Fruit fly (Drosophila melanogaster): Measurements from ENCODE around the gene CG13312.

CG13312 gene

DNA sequence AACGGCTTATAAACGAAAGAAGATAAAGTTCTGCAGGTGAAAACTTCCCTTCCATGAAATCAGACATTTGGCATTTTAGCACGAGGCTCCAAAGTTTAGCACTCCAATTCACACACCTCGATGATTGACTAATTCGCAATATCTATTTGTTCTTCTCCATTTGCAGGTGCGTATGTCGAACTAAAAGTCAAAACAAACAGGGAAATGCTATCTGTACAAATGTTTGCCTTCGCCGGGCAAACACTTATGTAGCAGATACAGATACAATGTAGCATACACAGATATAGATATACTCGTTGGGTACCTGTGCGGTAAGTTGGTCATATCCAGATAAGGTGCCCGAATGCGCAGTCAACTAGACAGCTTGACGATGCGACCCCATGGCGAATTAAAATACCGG, 27.9 kb upstream of the CG13312 start (continued):
- TF ChIP-seq Nf-YB (GFP tag; optimal IDR thresholded peaks at IDR 0.05) (no peak), salm (tag; optimal IDR thresholded peaks at IDR 0.05) (no peak), CG16863 (GFP tag; optimal IDR thresholded peaks at IDR 0.05) (no peak), Meics (GFP tag; optimal IDR thresholded peaks at IDR 0.05) (peak; percentile 24), Rx (GFP tag; IDR thresholded peaks at IDR 0.05) (no peak), CG4404 (GFP tag; IDR thresholded peaks at IDR 0.05) (no peak), bsh (GFP tag; optimal IDR thresholded peaks at IDR 0.05) (peak in 1 of 2 experiments; percentile 14), bowl (GFP tag; IDR thresholded peaks at IDR 0.05) (no peak), BtbVII (GFP tag; optimal IDR thresholded peaks at IDR 0.05) (peak; percentile 23), hkb (optimal IDR thresholded peaks at IDR 0.05) (no peak), hkb (GFP tag; IDR thresholded peaks at IDR 0.05) (peak; percentile 45; the same call in 1 of the 2 replicates), CG7556 (GFP tag; optimal IDR thresholded peaks at IDR 0.05) (no peak), gem (tag; optimal IDR thresholded peaks at IDR 0.05) (no peak), wor (GFP tag; IDR thresholded peaks at IDR 0.05) (no peak), CG6683 (GFP tag; optimal IDR thresholded peaks at IDR 0.05) (no peak), MBD-R2 (GFP tag; IDR thresholded peaks at IDR 0.05) (no peak), Spps (tag; optimal IDR thresholded peaks at IDR 0.05) (no peak), CG31224 (GFP tag; IDR thresholded peaks at IDR 0.05) (no peak), Awh (GFP tag; IDR thresholded peaks at IDR 0.05) (no peak), CG30403 (GFP tag; optimal IDR thresholded peaks at IDR 0.05) (no peak), CG8924 (tag; optimal IDR thresholded peaks at IDR 0.05) (peak; percentile 34), dan (GFP tag; IDR thresholded peaks at IDR 0.05) (no peak), CG1233 (GFP tag; optimal IDR thresholded peaks at IDR 0.05) (peak; percentile 39), chn (GFP tag; optimal IDR thresholded peaks at IDR 0.05) (no peak), CG10959 (GFP tag; IDR thresholded peaks at IDR 0.05) (no peak), repo (GFP tag; optimal IDR thresholded peaks at IDR 0.05) (no peak), CG2129 (GFP tag; IDR thresholded peaks at IDR 0.05; ENCODE audit: partially characterized antibody) (no peak), CG7271 (tag; optimal IDR thresholded peaks at IDR 0.05) (no peak), so (GFP tag; IDR thresholded peaks at IDR 0.05) (no peak), CG6854 (GFP tag; optimal IDR thresholded peaks at IDR 0.05) (no peak), CG2120 (GFP tag; optimal IDR thresholded peaks at IDR 0.05) (no peak), schlank (tag; optimal IDR thresholded peaks at IDR 0.05) (no peak), nmo (GFP tag; optimal IDR thresholded peaks at IDR 0.05) (no peak), tna (GFP tag; IDR thresholded peaks at IDR 0.05; ENCODE audit: partially characterized antibody) (no peak), CG18476 (GFP tag; optimal IDR thresholded peaks at IDR 0.05) (no peak), CG4730 (GFP tag; IDR thresholded peaks at IDR 0.05) (no peak), sob (GFP tag; IDR thresholded peaks at IDR 0.05) (no peak), ATbp (GFP tag; optimal IDR thresholded peaks at IDR 0.05) (peak; percentile 66), CG14710 (tag; optimal IDR thresholded peaks at IDR 0.05) (peak; percentile 28), slp2 (GFP tag; optimal IDR thresholded peaks at IDR 0.05) (no peak), gsb (GFP tag; IDR thresholded peaks at IDR 0.05) (no peak), MTF-1 (GFP tag; optimal IDR thresholded peaks at IDR 0.05; ENCODE audit: borderline replicate concordance) (peak; percentile 55), CG2678 (tag; optimal IDR thresholded peaks at IDR 0.05) (peak; percentile 41), CG3163 (GFP tag; optimal IDR thresholded peaks at IDR 0.05) (no peak), ro (GFP tag; IDR thresholded peaks at IDR 0.05) (no peak), E2f1 (GFP tag; IDR thresholded peaks at IDR 0.05) (no peak), Ptx1 (GFP tag; IDR thresholded peaks at IDR 0.05) (no peak), CG4424 (GFP tag; optimal IDR thresholded peaks at IDR 0.05) (no peak), CG32532 (GFP tag; IDR thresholded peaks at IDR 0.05) (no peak), CG17359 (tag; optimal IDR thresholded peaks at IDR 0.05) (peak; percentile 20), twi (tag; optimal IDR thresholded peaks at IDR 0.05) (peak; percentile 21), CG10654 (GFP tag; optimal IDR thresholded peaks at IDR 0.05) (no peak), CG31388 (GFP tag; optimal IDR thresholded peaks at IDR 0.05) (no peak)
